Worm (Caenorhabditis elegans) whole organism, L4 larva: ENCODE data around the gene rsr-2.

Experiments
- F26F4.8 ChIP-seq: fragments of 200-800 bp; sonication (Bioruptor generic); conservative IDR thresholded peaks from 2 replicates; pipeline ENCODE4 v1.3.6; 2022; ENCODE audit warnings: missing genetic modification characterization, missing compliant biosample characterization
- aha-1 ChIP-seq: fragments of 150-350 bp; peaks from one replicate; lab custom pipeline; 2014; ENCODE audit warnings: missing biosample characterization, missing genetic modification characterization
- ama-1 ChIP-seq: fragments of 150-350 bp; optimal IDR thresholded peaks from 2 replicates; lab custom pipeline; 2014; ENCODE audit warnings: inconsistent platforms, mixed read lengths
- ceh-44 ChIP-seq: fragments of 200-800 bp; sonication (Bioruptor generic); IDR thresholded peaks from 2 replicates; pipeline ENCODE4 v1.3.6; 2022; ENCODE audit warnings: missing genetic modification reagents, missing genetic modification characterization, missing compliant biosample characterization
- ces-1 ChIP-seq: fragments of 150-350 bp; sonication (generic microtip); optimal IDR thresholded peaks from 4 replicates; lab custom pipeline; 2014; ENCODE audit warnings: missing biosample characterization, missing genetic modification reagents, missing genetic modification characterization
- egl-27 ChIP-seq: sonication (generic microtip); optimal IDR thresholded peaks from 3 replicates; lab custom pipeline; 2017; ENCODE audit warnings: missing biosample characterization, missing genetic modification reagents, missing genetic modification characterization
- fkh-10 ChIP-seq: fragments of 150-350 bp; optimal IDR thresholded peaks from 2 replicates; lab custom pipeline; 2014; ENCODE audit warnings: missing biosample characterization, missing genetic modification reagents, missing genetic modification characterization
- jun-1 ChIP-seq: fragments of 150-350 bp; optimal IDR thresholded peaks from 2 replicates; lab custom pipeline; 2014; ENCODE audit warnings: missing biosample characterization, missing genetic modification reagents, missing genetic modification characterization
- lim-7 ChIP-seq: fragments of 200-800 bp; sonication (Bioruptor generic); IDR thresholded peaks from 2 replicates; pipeline ENCODE4 v1.3.6; 2022; ENCODE audit warnings: missing genetic modification characterization, missing compliant biosample characterization
- mdl-1 ChIP-seq, 2 experiments: fragments of 150-350 bp in 1 of 2; sonication (generic microtip) in 1 of 2; optimal IDR thresholded peaks; 2 replicates each; lab custom pipeline; 2014 to 2017; ENCODE audit warnings: missing biosample characterization in 2 of 2, missing genetic modification characterization in 2 of 2
- nhr-237 ChIP-seq: sonication (generic microtip); optimal IDR thresholded peaks from 2 replicates; lab custom pipeline; 2017; ENCODE audit warnings: missing biosample characterization, missing genetic modification characterization
- nhr-25 ChIP-seq: sonication (generic microtip); optimal IDR thresholded peaks from 2 replicates; lab custom pipeline; 2017; ENCODE audit warnings: missing genetic modification characterization, mild to moderate bottlenecking, missing compliant biosample characterization, antibody characterized with exemption, moderate library complexity, borderline replicate concordance; ENCODE audit not compliant: insufficient read depth
- nhr-76 ChIP-seq: fragments of 150-350 bp; optimal IDR thresholded peaks from 2 replicates; lab custom pipeline; 2014; ENCODE audit warnings: missing biosample characterization, missing genetic modification characterization
- unc-62 ChIP-seq, 3 experiments: fragments of 150-350 bp in 1 of 3; sonication (generic microtip); optimal IDR thresholded peaks in 2 of 3; peaks in 1 of 3; 1 replicate in 1 of 3; 2 replicates in 2 of 3; lab custom pipeline; 2014 to 2017; ENCODE audit warnings: missing biosample characterization in 3 of 3, missing genetic modification characterization in 3 of 3, missing genetic modification reagents in 3 of 3, missing genotype in 1 of 3

DNA sequence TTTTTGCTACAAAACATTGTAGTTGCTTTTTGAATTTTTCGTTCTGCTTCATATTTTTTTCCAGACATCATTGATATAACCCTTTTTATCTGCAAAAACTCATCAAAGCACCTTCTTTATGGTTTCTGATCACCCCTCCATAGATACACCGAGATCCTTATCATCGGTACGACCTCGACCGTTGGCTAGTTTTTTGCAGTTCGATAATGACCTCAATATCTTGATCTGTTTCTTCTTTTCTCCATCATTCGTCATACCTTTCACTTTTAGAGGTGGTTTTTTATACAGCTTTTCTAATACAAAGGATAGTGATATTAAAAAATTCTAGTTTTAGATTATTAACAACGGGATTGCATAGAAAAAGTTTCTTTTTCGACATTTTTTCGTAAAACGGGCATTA is 14.3 kb downstream of the rsr-2 start:
- TF ChIP-seq nhr-237 (no peak), egl-27 (no peak), fkh-10 (no peak), nhr-25 (tag; lab: Kevin White, UChicago) (peak; percentile 18), unc-62 (GFP tag; optimal IDR thresholded peaks at IDR 0.05 in 1 of 2; lab: Kevin White, UChicago) (no peak), unc-62 (tag; optimal IDR thresholded peaks at IDR 0.05; lab: Kevin White, UChicago) (no peak), aha-1 (tag; lab: Kevin White, UChicago) (no peak), ama-1 (lab: Kevin White, UChicago) (no peak), mdl-1 (tag; optimal IDR thresholded peaks at IDR 0.05; lab: Kevin White, UChicago) (no peak), ceh-44 (no peak), ces-1 (GFP tag; lab: Kevin White, UChicago) (no peak), nhr-76 (no peak), lim-7 (GFP tag; lab: Robert Waterston, UW) (no peak), F26F4.8 (GFP tag; lab: Robert Waterston, UW) (no peak), jun-1 (tag; lab: Kevin White, UChicago) (no peak)
